Worm (Caenorhabditis elegans) whole organism, L1 larva: ENCODE results near the gene mltn-9.

Source experiments
- aha-1 ChIP-seq: fragments of 150-350 bp; optimal IDR thresholded peaks from 2 replicates; lab custom pipeline; 2014; ENCODE audit warnings: missing biosample characterization, missing genetic modification characterization
- ama-1 ChIP-seq: fragments of 150-350 bp; optimal IDR thresholded peaks from 2 replicates; lab custom pipeline; 2014
- pqm-1 ChIP-seq: sonication (generic microtip); optimal IDR thresholded peaks from 3 replicates; lab custom pipeline; 2017; ENCODE audit warnings: missing biosample characterization, missing genetic modification characterization
- skn-1 ChIP-seq: fragments of 150-350 bp; optimal IDR thresholded peaks from 2 replicates; lab custom pipeline; 2014; ENCODE audit warnings: missing biosample characterization, missing genetic modification characterization

DNA sequence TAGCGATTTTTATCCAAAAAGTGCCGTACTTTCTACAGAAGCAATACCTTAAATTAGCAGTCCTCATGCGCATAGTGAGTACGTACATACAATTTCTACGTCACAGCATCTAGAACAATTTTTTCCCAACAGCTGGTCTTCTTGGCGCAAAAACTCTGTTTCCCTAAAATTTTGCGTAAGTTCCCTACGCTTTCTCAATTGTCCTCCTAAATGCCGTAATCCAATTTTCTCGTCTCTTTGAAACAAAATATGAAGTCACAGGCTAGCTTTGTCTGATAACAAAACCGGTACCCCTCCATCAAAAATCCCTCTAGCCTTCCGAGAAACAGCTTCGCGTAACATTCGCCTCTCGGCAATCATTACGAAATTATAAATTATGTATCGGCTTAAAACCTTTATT lies 17.0 kb downstream of the mltn-9 start, which contains the start of gene C38C6.3:
- no peak for TF ChIP-seq skn-1 (tag; lab: Kevin White, UChicago)
- no peak for TF ChIP-seq pqm-1
- no peak for TF ChIP-seq aha-1 (tag; lab: Kevin White, UChicago)
- no peak for TF ChIP-seq ama-1 (lab: Kevin White, UChicago)
